Fruit fly (Drosophila melanogaster): ENCODE measurements around the gene Smg5.

Smg5 gene

dm6 chr2L:13886326-13887073 lies 18.0 kb downstream of the Smg5 start:
- no peak for TF ChIP-seq run (tag; optimal IDR thresholded peaks at IDR 0.05)
- TF ChIP-seq Sox100B (GFP tag; optimal IDR thresholded peaks at IDR 0.05): peak; percentile 8
- no peak for TF ChIP-seq CG10274 (GFP tag; optimal IDR thresholded peaks at IDR 0.05)
- TF ChIP-seq D19B (GFP tag; optimal IDR thresholded peaks at IDR 0.05): no peak
- no peak for TF ChIP-seq Dp (GFP tag; optimal IDR thresholded peaks at IDR 0.05)
- TF ChIP-seq sug (tag; optimal IDR thresholded peaks at IDR 0.05): peak; percentile 62
- peak; percentile 17 for TF ChIP-seq Vsx1 (GFP tag; optimal IDR thresholded peaks at IDR 0.05)
- peak; percentile 99 for TF ChIP-seq CG2199 (GFP tag; IDR thresholded peaks at IDR 0.05)
- TF ChIP-seq exex (tag; optimal IDR thresholded peaks at IDR 0.05): peak; percentile 59
- peak; percentile 24; the same call in 1 of the 2 replicates for TF ChIP-seq sens-2 (GFP tag; IDR thresholded peaks at IDR 0.05)
- TF ChIP-seq Six4 (GFP tag; optimal IDR thresholded peaks at IDR 0.05): no peak
- no peak for TF ChIP-seq Ravus (GFP tag; IDR thresholded peaks at IDR 0.05)
- no peak for TF ChIP-seq Scr (GFP tag; IDR thresholded peaks at IDR 0.05; ENCODE audit: partially characterized antibody)
- TF ChIP-seq CG15601 (tag; optimal IDR thresholded peaks at IDR 0.05): peak; percentile 14
- no peak for TF ChIP-seq Fer1 (GFP tag; optimal IDR thresholded peaks at IDR 0.05)
- TF ChIP-seq Elba2 (GFP tag; optimal IDR thresholded peaks at IDR 0.05): no peak
- TF ChIP-seq gcm (GFP tag; optimal IDR thresholded peaks at IDR 0.05): peak; percentile 5
- peak in 1 of 2 experiments; percentile 19 for TF ChIP-seq Pdp1 (GFP tag; optimal IDR thresholded peaks at IDR 0.05)
- TF ChIP-seq CG2678 (tag; optimal IDR thresholded peaks at IDR 0.05): peak; percentile 19
- TF ChIP-seq lab (GFP tag; optimal IDR thresholded peaks at IDR 0.05): peak; percentile 18
- peak; percentile 23 for TF ChIP-seq salm (tag; optimal IDR thresholded peaks at IDR 0.05)
- no peak for TF ChIP-seq sc (optimal IDR thresholded peaks at IDR 0.05)
- TF ChIP-seq sc (GFP tag; optimal IDR thresholded peaks at IDR 0.05): no peak
- no peak for TF ChIP-seq CG4328 (GFP tag; optimal IDR thresholded peaks at IDR 0.05)
- TF ChIP-seq da (GFP tag; optimal IDR thresholded peaks at IDR 0.05): no peak
- no peak for TF ChIP-seq CG12769 (tag; optimal IDR thresholded peaks at IDR 0.05)
- no peak for TF ChIP-seq btn (GFP tag; optimal IDR thresholded peaks at IDR 0.05)
- TF ChIP-seq nmo (GFP tag; optimal IDR thresholded peaks at IDR 0.05): no peak
- no peak for TF ChIP-seq oc (tag; optimal IDR thresholded peaks at IDR 0.05)
- TF ChIP-seq nom (GFP tag; optimal IDR thresholded peaks at IDR 0.05): peak; percentile 35
- peak; percentile 13 for TF ChIP-seq CG17385 (GFP tag; optimal IDR thresholded peaks at IDR 0.05)
- TF ChIP-seq CG2116 (GFP tag; optimal IDR thresholded peaks at IDR 0.05): no peak
- TF ChIP-seq CG32772 (GFP tag; IDR thresholded peaks at IDR 0.05): no peak
- peak; percentile 40 for TF ChIP-seq BtbVII (GFP tag; optimal IDR thresholded peaks at IDR 0.05)
- TF ChIP-seq CG2120 (GFP tag; optimal IDR thresholded peaks at IDR 0.05): no peak
- no peak for TF ChIP-seq otp (GFP tag; IDR thresholded peaks at IDR 0.05)
- peak; percentile 62 for TF ChIP-seq grn (GFP tag; optimal IDR thresholded peaks at IDR 0.05)
- no peak for TF ChIP-seq CG17359 (tag; optimal IDR thresholded peaks at IDR 0.05)
- no peak for TF ChIP-seq tll (GFP tag; optimal IDR thresholded peaks at IDR 0.05)
- no peak for TF ChIP-seq wor (GFP tag; IDR thresholded peaks at IDR 0.05)
- peak; percentile 19 for TF ChIP-seq CG10543 (GFP tag; optimal IDR thresholded peaks at IDR 0.05)
- peak; percentile 30 for TF ChIP-seq ATbp (GFP tag; optimal IDR thresholded peaks at IDR 0.05)
- TF ChIP-seq Med (GFP tag): peak; percentile 49
- peak; percentile 5 for TF ChIP-seq MTF-1 (GFP tag; optimal IDR thresholded peaks at IDR 0.05; ENCODE audit: borderline replicate concordance)
- TF ChIP-seq sens (GFP tag): peak; percentile 50
- peak; percentile 10 for TF ChIP-seq CG6254 (GFP tag; optimal IDR thresholded peaks at IDR 0.05)
- TF ChIP-seq HHEX (GFP tag; optimal IDR thresholded peaks at IDR 0.05): peak; percentile 3

Measured in whole organism, embryonic.